Fruit fly (Drosophila melanogaster) whole organism, prepupa: ENCODE measurements around the gene jhamt.

Experiments
- Blimp-1 ChIP-seq: fragments of 200-800 bp; sonication (Bioruptor generic); optimal IDR thresholded peaks from 3 replicates; lab custom pipeline; 2017; ENCODE audit warnings: missing biosample characterization, missing genetic modification characterization, mild to moderate bottlenecking, moderate library complexity, missing genetic modification reagents
- CG10631 ChIP-seq: fragments of 200-800 bp; sonication (Bioruptor generic); optimal IDR thresholded peaks from 2 replicates; lab custom pipeline; 2016; ENCODE audit warnings: missing biosample characterization, missing genetic modification characterization
- CG3032 ChIP-seq: fragments of 200-800 bp; optimal IDR thresholded peaks from 2 replicates; lab custom pipeline; 2019; ENCODE audit warnings: missing biosample characterization, mild to moderate bottlenecking, missing genetic modification characterization, moderate library complexity
- CG3919 ChIP-seq: fragments of 200-800 bp; sonication (Bioruptor generic); optimal IDR thresholded peaks from 3 replicates; lab custom pipeline; 2016; ENCODE audit warnings: missing biosample characterization, missing genetic modification characterization
- CG6163 ChIP-seq: fragments of 200-800 bp; sonication (Bioruptor generic); IDR thresholded peaks from 3 replicates; pipeline ENCODE4 v1.3.6; 2022; ENCODE audit warnings: missing biosample characterization, missing genetic modification characterization
- CG6276 ChIP-seq: fragments of 200-800 bp; sonication (Bioruptor generic); optimal IDR thresholded peaks from 2 replicates; lab custom pipeline; 2017; ENCODE audit warnings: missing biosample characterization, mild to moderate bottlenecking, missing genetic modification characterization
- CG6792 ChIP-seq: fragments of 200-800 bp; sonication (Bioruptor generic); optimal IDR thresholded peaks from 3 replicates; lab custom pipeline; 2016; ENCODE audit warnings: missing biosample characterization, missing genetic modification characterization
- CG6808 ChIP-seq: fragments of 200-800 bp; sonication (Bioruptor generic); optimal IDR thresholded peaks from 3 replicates; lab custom pipeline; 2017; ENCODE audit warnings: missing biosample characterization, missing genetic modification characterization, mild to moderate bottlenecking, moderate library complexity, missing genetic modification reagents
- CG8119 ChIP-seq: fragments of 200-800 bp; sonication (Bioruptor generic); IDR thresholded peaks from 3 replicates; pipeline ENCODE4 v1.3.6; 2022; ENCODE audit warnings: missing biosample characterization, missing genetic modification characterization
- CG8632 ChIP-seq: fragments of 200-800 bp; sonication (Bioruptor generic); optimal IDR thresholded peaks from 3 replicates; lab custom pipeline; 2016; ENCODE audit warnings: missing biosample characterization, missing genetic modification characterization
- CG9139 ChIP-seq: fragments of 200-800 bp; sonication (Bioruptor generic); optimal IDR thresholded peaks from 3 replicates; lab custom pipeline; 2017; ENCODE audit warnings: missing biosample characterization, mild to moderate bottlenecking, missing genetic modification characterization
- Eip75B ChIP-seq: fragments of 200-800 bp; sonication (Bioruptor generic); optimal IDR thresholded peaks from 3 replicates; lab custom pipeline; 2016; ENCODE audit warnings: missing biosample characterization, missing genetic modification characterization
- Eip93F ChIP-seq: fragments of 200-800 bp; sonication (Bioruptor generic); optimal IDR thresholded peaks from 2 replicates; lab custom pipeline; 2016; ENCODE audit warnings: missing biosample characterization, mild to moderate bottlenecking, missing genetic modification characterization
- Ets21C ChIP-seq: fragments of 200-800 bp; sonication (Bioruptor generic); optimal IDR thresholded peaks from 3 replicates; lab custom pipeline; 2016; ENCODE audit warnings: missing biosample characterization, missing genetic modification characterization
- Ets96B ChIP-seq: fragments of 200-800 bp; optimal IDR thresholded peaks from 2 replicates; lab custom pipeline; 2019; ENCODE audit warnings: missing biosample characterization, mild to moderate bottlenecking, missing genetic modification characterization, moderate library complexity
- Hr38 ChIP-seq: sonication (Bioruptor generic); optimal IDR thresholded peaks from 2 replicates; lab custom pipeline; 2016; ENCODE audit warnings: missing biosample characterization, missing genetic modification characterization
- Hr39 ChIP-seq: fragments of 200-800 bp; sonication (Bioruptor generic); optimal IDR thresholded peaks from 2 replicates; lab custom pipeline; 2016; ENCODE audit warnings: missing biosample characterization, missing genetic modification characterization
- Hr4 ChIP-seq: fragments of 200-800 bp; sonication (Bioruptor generic); optimal IDR thresholded peaks from 3 replicates; lab custom pipeline; 2016; ENCODE audit warnings: missing biosample characterization, missing genetic modification characterization
- Lpt ChIP-seq: fragments of 200-800 bp; sonication (Bioruptor generic); optimal IDR thresholded peaks from 3 replicates; lab custom pipeline; 2016; ENCODE audit warnings: missing biosample characterization, missing genetic modification characterization
- Met ChIP-seq: fragments of 200-800 bp; sonication (Bioruptor generic); optimal IDR thresholded peaks from 3 replicates; lab custom pipeline; 2016; ENCODE audit warnings: missing biosample characterization, missing genetic modification characterization
- OdsH ChIP-seq: fragments of 200-800 bp; sonication (Bioruptor generic); optimal IDR thresholded peaks from 3 replicates; lab custom pipeline; 2016; ENCODE audit warnings: missing biosample characterization, missing genetic modification characterization
- Sox102F ChIP-seq: fragments of 200-800 bp; sonication (Bioruptor generic); optimal IDR thresholded peaks from 2 replicates; lab custom pipeline; 2016; ENCODE audit warnings: missing biosample characterization, mild to moderate bottlenecking, missing genetic modification characterization
- acj6 ChIP-seq: fragments of 200-800 bp; sonication (Bioruptor generic); optimal IDR thresholded peaks from 3 replicates; lab custom pipeline; 2016; ENCODE audit warnings: missing biosample characterization, missing genetic modification characterization
- dac ChIP-seq: fragments of 200-800 bp; sonication (Bioruptor generic); optimal IDR thresholded peaks from 2 replicates; lab custom pipeline; 2017; ENCODE audit warnings: missing biosample characterization, mild to moderate bottlenecking, missing genetic modification characterization
- dsx ChIP-seq: fragments of 200-800 bp; optimal IDR thresholded peaks from 3 replicates; lab custom pipeline; 2019; ENCODE audit warnings: missing biosample characterization, mild to moderate bottlenecking, missing genetic modification characterization, moderate library complexity; ENCODE audit not compliant: poor library complexity, severe bottlenecking
- esn ChIP-seq: fragments of 200-800 bp; sonication (Bioruptor generic); optimal IDR thresholded peaks from 2 replicates; lab custom pipeline; 2016; ENCODE audit warnings: missing biosample characterization, mild to moderate bottlenecking, missing genetic modification characterization, moderate library complexity
- fd59A ChIP-seq: fragments of 200-800 bp; sonication (Bioruptor generic); optimal IDR thresholded peaks from 2 replicates; lab custom pipeline; 2017; ENCODE audit warnings: missing biosample characterization, mild to moderate bottlenecking, missing genetic modification characterization, missing genetic modification reagents
- fd85E ChIP-seq: fragments of 200-800 bp; sonication (Bioruptor generic); optimal IDR thresholded peaks from 3 replicates; lab custom pipeline; 2016; ENCODE audit warnings: missing biosample characterization, missing genetic modification characterization
- fkh ChIP-seq: fragments of 200-800 bp; sonication (Bioruptor generic); optimal IDR thresholded peaks from 3 replicates; lab custom pipeline; 2017; ENCODE audit warnings: missing biosample characterization, mild to moderate bottlenecking, missing genetic modification characterization, moderate library complexity
- lz ChIP-seq: fragments of 200-800 bp; sonication (Bioruptor generic); optimal IDR thresholded peaks from 3 replicates; lab custom pipeline; 2016; ENCODE audit warnings: missing biosample characterization, missing genetic modification characterization
- pdm3 ChIP-seq: fragments of 200-800 bp; sonication (Bioruptor generic); optimal IDR thresholded peaks from 3 replicates; lab custom pipeline; 2016; ENCODE audit warnings: missing biosample characterization, missing genetic modification characterization
- ss ChIP-seq, 2 experiments: fragments of 200-800 bp; sonication (Bioruptor generic); optimal IDR thresholded peaks; 2 replicates in 1 of 2; 3 replicates in 1 of 2; lab custom pipeline; 2017 to 2018; ENCODE audit warnings: mild to moderate bottlenecking in 2 of 2, missing biosample characterization in 2 of 2, missing genetic modification characterization in 2 of 2, moderate library complexity in 1 of 2
- svp ChIP-seq: fragments of 200-800 bp; sonication (Bioruptor generic); peaks from one replicate; lab custom pipeline; 2016; ENCODE audit warnings: missing biosample characterization, missing genetic modification characterization
- topi ChIP-seq: fragments of 200-800 bp; sonication (Bioruptor generic); optimal IDR thresholded peaks from 3 replicates; lab custom pipeline; 2016; ENCODE audit warnings: missing biosample characterization, missing genetic modification characterization
- vri ChIP-seq: fragments of 200-800 bp; sonication (Bioruptor generic); optimal IDR thresholded peaks from 3 replicates; lab custom pipeline; 2016; ENCODE audit warnings: missing biosample characterization, mild to moderate bottlenecking, missing genetic modification characterization

jhamt gene

DNA sequence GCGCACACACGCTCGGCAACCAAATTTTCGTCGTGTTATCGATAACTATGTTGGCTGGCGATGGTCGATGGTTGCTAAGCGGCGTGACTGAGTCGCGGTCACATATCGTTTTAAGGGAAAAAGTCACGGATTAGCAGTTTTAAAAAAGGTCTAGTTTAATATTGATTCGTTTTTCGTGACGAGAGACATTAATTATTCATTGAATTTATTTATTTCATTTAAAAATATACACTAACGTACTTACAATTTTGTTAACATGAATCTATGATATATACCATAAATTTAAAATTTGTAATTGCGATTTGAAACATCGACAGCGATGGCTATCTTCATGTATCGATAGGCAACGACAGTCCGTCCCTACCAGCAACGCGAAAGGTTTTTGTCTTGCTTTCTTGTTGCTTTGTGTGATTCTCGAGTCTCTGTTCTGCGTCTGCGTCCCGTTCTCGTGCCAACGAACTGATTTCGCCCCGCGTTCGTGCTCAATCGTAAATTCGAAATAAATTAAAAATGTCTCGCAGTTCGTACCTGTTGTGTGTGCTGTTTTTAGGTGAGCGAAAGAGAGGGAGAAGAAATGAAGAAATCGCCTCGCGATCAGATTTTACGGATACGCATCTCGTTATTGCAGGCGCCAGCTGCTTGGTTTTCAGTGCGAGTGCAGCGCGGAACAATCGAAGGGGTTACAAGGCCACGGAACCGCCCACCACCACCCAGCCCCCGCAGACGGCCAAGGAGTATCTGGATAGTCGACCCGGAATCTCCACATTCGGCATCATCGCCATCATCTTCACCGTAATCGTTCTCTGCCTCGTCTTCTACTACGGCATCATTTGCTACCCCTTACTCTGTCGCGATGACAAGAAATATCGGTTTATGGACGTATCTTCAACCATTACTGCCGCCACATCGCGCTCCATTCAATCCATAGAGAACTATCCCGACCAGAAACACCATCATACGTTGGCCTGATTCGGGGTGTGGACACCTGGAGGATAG lies 12.8 kb upstream of the jhamt start, which contains the start of the genes Hyls1, chif and CG4455 (continued):
- TF ChIP-seq Hr39 (GFP tag; lab: Kevin White, UChicago) (no peak), fd85E (no peak), dac (GFP tag; lab: Kevin White, UChicago) (no peak), vri (GFP tag; lab: Kevin White, UChicago) (no peak), esn (GFP tag; lab: Kevin White, UChicago) (peak; percentile 42), ss (GFP tag; optimal IDR thresholded peaks at IDR 0.05; lab: Kevin White, UChicago) (no peak), CG8119 (GFP tag; lab: Robert Waterston, UW) (no peak), lz (peak; percentile 36), Blimp-1 (GFP tag; lab: Kevin White, UChicago) (no peak), fd59A (GFP tag; lab: Kevin White, UChicago) (no peak), CG6163 (GFP tag; lab: Robert Waterston, UW) (peak; percentile 34; the same call in 1 of the 3 replicates), OdsH (GFP tag; lab: Kevin White, UChicago) (peak; percentile 31), Hr4 (GFP tag; lab: Kevin White, UChicago) (peak; percentile 29), CG10631 (peak; percentile 41), Eip75B (GFP tag; lab: Kevin White, UChicago) (no peak), CG6792 (GFP tag; lab: Kevin White, UChicago) (peak; percentile 32), Lpt (GFP tag; lab: Kevin White, UChicago) (no peak), topi (GFP tag; lab: Kevin White, UChicago) (no peak), CG6808 (GFP tag; lab: Kevin White, UChicago) (peak; percentile 26), acj6 (GFP tag; lab: Kevin White, UChicago) (peak; percentile 31), dsx (GFP tag; lab: Kevin White, UChicago) (no peak), svp (GFP tag; lab: Kevin White, UChicago) (peak; percentile 77), Met (no peak), Ets96B (tag; lab: Kevin White, UChicago) (peak; percentile 35), CG9139 (no peak), Sox102F (GFP tag; lab: Kevin White, UChicago) (peak; percentile 28), CG6276 (GFP tag; lab: Kevin White, UChicago) (no peak), CG3919 (no peak), CG3032 (tag; lab: Kevin White, UChicago) (peak; percentile 55), Eip93F (GFP tag; lab: Kevin White, UChicago) (peak; percentile 33), fkh (no peak), pdm3 (GFP tag; lab: Kevin White, UChicago) (peak; percentile 39), Ets21C (no peak)

DNA sequence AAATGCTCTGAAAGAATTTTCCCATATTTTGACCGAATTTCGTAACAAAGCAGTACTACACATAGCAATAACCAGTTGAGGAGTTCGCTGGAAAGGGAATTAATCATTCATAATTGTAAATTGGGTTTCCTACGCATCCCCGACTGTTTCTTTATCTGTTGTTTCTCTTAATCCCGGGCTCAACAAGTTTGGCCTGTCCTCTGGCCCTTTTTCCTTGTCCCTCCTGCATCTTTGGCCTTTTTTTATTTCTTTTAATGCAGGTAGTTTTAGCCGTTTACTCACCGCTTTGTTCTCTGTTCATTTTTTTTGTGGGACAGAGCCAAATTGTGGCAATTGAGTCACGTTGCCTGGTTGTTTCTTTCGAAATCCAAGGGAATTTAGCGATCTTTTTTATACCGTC lies 11.9 kb upstream of the jhamt start:
- peak; percentile 53 for TF ChIP-seq svp (GFP tag; lab: Kevin White, UChicago)
- no peak for TF ChIP-seq CG8632 (GFP tag; lab: Kevin White, UChicago)
- TF ChIP-seq Hr38 (GFP tag; lab: Kevin White, UChicago): no peak
- peak; percentile 10 to 24 for TF ChIP-seq ss (GFP tag; optimal IDR thresholded peaks at IDR 0.05; lab: Kevin White, UChicago)
- no peak for TF ChIP-seq Met
- no peak for TF ChIP-seq CG8119 (GFP tag; lab: Robert Waterston, UW)
- no peak for TF ChIP-seq dsx (GFP tag; lab: Kevin White, UChicago)
- TF ChIP-seq CG6808 (GFP tag; lab: Kevin White, UChicago): peak; percentile 3
